Worm (Caenorhabditis elegans): ENCODE measurements around the gene alp-1.

Gene alp-1

ce11 chrIV:8901346-8901745 lies 49.1 kb downstream of the alp-1 start, which contains the start of gene C27B7.5:
C27B7.5 (plus strand) TSS chrIV:8901646.
- TF ChIP-seq elt-1 (tag; optimal IDR thresholded peaks at IDR 0.05; ENCODE audit: borderline replicate concordance, insufficient read depth): no peak
- no peak for TF ChIP-seq mab-5 (tag; optimal IDR thresholded peaks at IDR 0.05)
- no peak for TF ChIP-seq unc-120 (tag; optimal IDR thresholded peaks at IDR 0.05; ENCODE audit: poor library complexity, severe bottlenecking)
- TF ChIP-seq bed-3 (GFP tag; optimal IDR thresholded peaks at IDR 0.05): no peak
- no peak for TF ChIP-seq ces-1 (GFP tag; optimal IDR thresholded peaks at IDR 0.05)
- TF ChIP-seq ceh-83 (GFP tag; optimal IDR thresholded peaks at IDR 0.05): no peak
- TF ChIP-seq zip-8 (tag; optimal IDR thresholded peaks at IDR 0.05): no peak
- TF ChIP-seq nhr-2 (tag; optimal IDR thresholded peaks at IDR 0.05): no peak

- TF ChIP-seq ceh-43 (GFP tag; optimal IDR thresholded peaks at IDR 0.05) (no peak), unc-62 (GFP tag; optimal IDR thresholded peaks at IDR 0.05) (peak; percentile 43)
These were observed 53.9 kb downstream of the alp-1 start, which contains the start of gene C27B7.6 for ce11 chrIV:8906164-8906563. C27B7.6 (minus strand) TSS chrIV:8906345.

- no peak for TF ChIP-seq ztf-11 (tag; optimal IDR thresholded peaks at IDR 0.05)
- no peak for TF ChIP-seq mab-5 (tag; optimal IDR thresholded peaks at IDR 0.05)
- no peak for TF ChIP-seq blmp-1 (tag; optimal IDR thresholded peaks at IDR 0.05)
- TF ChIP-seq nhr-76 (tag; optimal IDR thresholded peaks at IDR 0.05): no peak
- no peak for TF ChIP-seq ceh-39 (tag; optimal IDR thresholded peaks at IDR 0.05)
- no peak for TF ChIP-seq sem-2 (GFP tag; optimal IDR thresholded peaks at IDR 0.05)
- no peak for TF ChIP-seq flh-1 (GFP tag; optimal IDR thresholded peaks at IDR 0.05)
- TF ChIP-seq lin-13 (tag; optimal IDR thresholded peaks at IDR 0.05): no peak
- no peak for TF ChIP-seq lsy-2 (tag; optimal IDR thresholded peaks at IDR 0.05)
- no peak for TF ChIP-seq unc-120 (tag; optimal IDR thresholded peaks at IDR 0.05; ENCODE audit: poor library complexity, severe bottlenecking)
- TF ChIP-seq mep-1 (tag; optimal IDR thresholded peaks at IDR 0.05): no peak
- TF ChIP-seq elt-1 (tag; optimal IDR thresholded peaks at IDR 0.05; ENCODE audit: borderline replicate concordance, insufficient read depth): no peak
- no peak for TF ChIP-seq ces-1 (GFP tag; optimal IDR thresholded peaks at IDR 0.05)
- TF ChIP-seq snpc-4 (tag; optimal IDR thresholded peaks at IDR 0.05): no peak
These were observed 54.4 kb downstream of the alp-1 start, which contains the start of gene C27B7.7 for ce11 chrIV:8906743-8907142. C27B7.7 (plus strand) TSS chrIV:8907043.
